Fruit fly (Drosophila melanogaster) whole organism, prepupa: ENCODE data around the gene CG12766.

ENCODE experiments used
- Blimp-1 ChIP-seq: fragments of 200-800 bp; sonication (Bioruptor generic); optimal IDR thresholded peaks from 3 replicates; lab custom pipeline; 2017; ENCODE audit warnings: missing biosample characterization, missing genetic modification characterization, mild to moderate bottlenecking, moderate library complexity, missing genetic modification reagents
- CG10631 ChIP-seq: fragments of 200-800 bp; sonication (Bioruptor generic); optimal IDR thresholded peaks from 2 replicates; lab custom pipeline; 2016; ENCODE audit warnings: missing biosample characterization, missing genetic modification characterization
- CG10669 ChIP-seq: fragments of 200-800 bp; sonication (Bioruptor generic); optimal IDR thresholded peaks from 3 replicates; lab custom pipeline; 2018; ENCODE audit warnings: missing biosample characterization, mild to moderate bottlenecking, missing genetic modification characterization, moderate library complexity
- CG11294 ChIP-seq: fragments of 200-800 bp; sonication (Bioruptor generic); IDR thresholded peaks from 2 replicates; pipeline ENCODE4 v1.3.6; 2022; ENCODE audit warnings: missing biosample characterization, missing genetic modification characterization
- CG11902 ChIP-seq: fragments of 200-800 bp; sonication (Bioruptor generic); optimal IDR thresholded peaks from 3 replicates; lab custom pipeline; 2016; ENCODE audit warnings: missing biosample characterization, missing genetic modification characterization
- CG15336 ChIP-seq: fragments of 200-800 bp; sonication (Bioruptor generic); IDR thresholded peaks from 2 replicates; pipeline ENCODE4 v1.3.6; 2022; ENCODE audit warnings: missing biosample characterization, missing genetic modification characterization
- CG1621 ChIP-seq: fragments of 200-800 bp; sonication (Bioruptor generic); optimal IDR thresholded peaks from 3 replicates; lab custom pipeline; 2018; ENCODE audit warnings: missing biosample characterization, mild to moderate bottlenecking, missing genetic modification characterization
- CG3032 ChIP-seq: fragments of 200-800 bp; optimal IDR thresholded peaks from 2 replicates; lab custom pipeline; 2019; ENCODE audit warnings: missing biosample characterization, mild to moderate bottlenecking, missing genetic modification characterization, moderate library complexity
- CG31627 ChIP-seq: fragments of 200-800 bp; sonication (Bioruptor generic); optimal IDR thresholded peaks from 3 replicates; lab custom pipeline; 2016; ENCODE audit warnings: missing biosample characterization, missing genetic modification characterization
- CG3919 ChIP-seq: fragments of 200-800 bp; sonication (Bioruptor generic); optimal IDR thresholded peaks from 3 replicates; lab custom pipeline; 2016; ENCODE audit warnings: missing biosample characterization, missing genetic modification characterization
- CG4318 ChIP-seq: fragments of 200-800 bp; sonication (Bioruptor generic); optimal IDR thresholded peaks from 3 replicates; lab custom pipeline; 2017; ENCODE audit warnings: missing biosample characterization, mild to moderate bottlenecking, missing genetic modification characterization
- CG6163 ChIP-seq: fragments of 200-800 bp; sonication (Bioruptor generic); IDR thresholded peaks from 3 replicates; pipeline ENCODE4 v1.3.6; 2022; ENCODE audit warnings: missing biosample characterization, missing genetic modification characterization
- CG6276 ChIP-seq: fragments of 200-800 bp; sonication (Bioruptor generic); optimal IDR thresholded peaks from 2 replicates; lab custom pipeline; 2017; ENCODE audit warnings: missing biosample characterization, mild to moderate bottlenecking, missing genetic modification characterization
- CG6808 ChIP-seq: fragments of 200-800 bp; sonication (Bioruptor generic); optimal IDR thresholded peaks from 3 replicates; lab custom pipeline; 2017; ENCODE audit warnings: missing biosample characterization, missing genetic modification characterization, mild to moderate bottlenecking, moderate library complexity, missing genetic modification reagents
- CG7368 ChIP-seq: fragments of 200-800 bp; sonication (Bioruptor generic); optimal IDR thresholded peaks from 3 replicates; lab custom pipeline; 2016; ENCODE audit warnings: missing biosample characterization, missing genetic modification characterization
- CG8119 ChIP-seq: fragments of 200-800 bp; sonication (Bioruptor generic); IDR thresholded peaks from 3 replicates; pipeline ENCODE4 v1.3.6; 2022; ENCODE audit warnings: missing biosample characterization, missing genetic modification characterization
- CG8319 ChIP-seq: fragments of 200-800 bp; sonication (Bioruptor generic); optimal IDR thresholded peaks from 3 replicates; lab custom pipeline; 2016; ENCODE audit warnings: missing biosample characterization, missing genetic modification characterization
- CG8632 ChIP-seq: fragments of 200-800 bp; sonication (Bioruptor generic); optimal IDR thresholded peaks from 3 replicates; lab custom pipeline; 2016; ENCODE audit warnings: missing biosample characterization, missing genetic modification characterization
- Eip75B ChIP-seq: fragments of 200-800 bp; sonication (Bioruptor generic); optimal IDR thresholded peaks from 3 replicates; lab custom pipeline; 2016; ENCODE audit warnings: missing biosample characterization, missing genetic modification characterization
- Eip78C ChIP-seq: fragments of 200-800 bp; sonication (Bioruptor generic); peaks from one replicate; lab custom pipeline; 2016; ENCODE audit warnings: missing biosample characterization, missing genetic modification characterization
- Ets96B ChIP-seq: fragments of 200-800 bp; optimal IDR thresholded peaks from 2 replicates; lab custom pipeline; 2019; ENCODE audit warnings: missing biosample characterization, mild to moderate bottlenecking, missing genetic modification characterization, moderate library complexity
- Gug ChIP-seq: fragments of 200-800 bp; sonication (Bioruptor generic); IDR thresholded peaks from 2 replicates; pipeline ENCODE4 v1.3.6; 2022; ENCODE audit warnings: missing biosample characterization, missing genetic modification characterization
- Hr39 ChIP-seq: fragments of 200-800 bp; sonication (Bioruptor generic); optimal IDR thresholded peaks from 2 replicates; lab custom pipeline; 2016; ENCODE audit warnings: missing biosample characterization, missing genetic modification characterization
- Hr4 ChIP-seq: fragments of 200-800 bp; sonication (Bioruptor generic); optimal IDR thresholded peaks from 3 replicates; lab custom pipeline; 2016; ENCODE audit warnings: missing biosample characterization, missing genetic modification characterization
- OdsH ChIP-seq: fragments of 200-800 bp; sonication (Bioruptor generic); optimal IDR thresholded peaks from 3 replicates; lab custom pipeline; 2016; ENCODE audit warnings: missing biosample characterization, missing genetic modification characterization
- Smox ChIP-seq: fragments of 200-800 bp; sonication (Bioruptor generic); optimal IDR thresholded peaks from 3 replicates; lab custom pipeline; 2016; ENCODE audit warnings: missing biosample characterization, missing genetic modification characterization
- Sox102F ChIP-seq: fragments of 200-800 bp; sonication (Bioruptor generic); optimal IDR thresholded peaks from 2 replicates; lab custom pipeline; 2016; ENCODE audit warnings: missing biosample characterization, mild to moderate bottlenecking, missing genetic modification characterization
- Sox14 ChIP-seq: fragments of 200-800 bp; sonication (Bioruptor generic); optimal IDR thresholded peaks from 3 replicates; lab custom pipeline; 2016; ENCODE audit warnings: missing biosample characterization, missing genetic modification characterization
- Sox15 ChIP-seq: fragments of 200-800 bp; sonication (Bioruptor generic); optimal IDR thresholded peaks from 3 replicates; lab custom pipeline; 2016; ENCODE audit warnings: missing biosample characterization, missing genetic modification characterization
- acj6 ChIP-seq: fragments of 200-800 bp; sonication (Bioruptor generic); optimal IDR thresholded peaks from 3 replicates; lab custom pipeline; 2016; ENCODE audit warnings: missing biosample characterization, missing genetic modification characterization
- eg ChIP-seq: fragments of 200-800 bp; sonication (Bioruptor generic); IDR thresholded peaks from 3 replicates; pipeline ENCODE4 v1.3.6; 2022; ENCODE audit warnings: missing biosample characterization, missing genetic modification characterization
- fd85E ChIP-seq: fragments of 200-800 bp; sonication (Bioruptor generic); optimal IDR thresholded peaks from 3 replicates; lab custom pipeline; 2016; ENCODE audit warnings: missing biosample characterization, missing genetic modification characterization
- fkh ChIP-seq: fragments of 200-800 bp; sonication (Bioruptor generic); optimal IDR thresholded peaks from 3 replicates; lab custom pipeline; 2017; ENCODE audit warnings: missing biosample characterization, mild to moderate bottlenecking, missing genetic modification characterization, moderate library complexity
- lz ChIP-seq: fragments of 200-800 bp; sonication (Bioruptor generic); optimal IDR thresholded peaks from 3 replicates; lab custom pipeline; 2016; ENCODE audit warnings: missing biosample characterization, missing genetic modification characterization
- pdm3 ChIP-seq: fragments of 200-800 bp; sonication (Bioruptor generic); optimal IDR thresholded peaks from 3 replicates; lab custom pipeline; 2016; ENCODE audit warnings: missing biosample characterization, missing genetic modification characterization
- salr ChIP-seq, 2 experiments: fragments of 200-800 bp; sonication (Bioruptor generic); optimal IDR thresholded peaks; 3 replicates each; lab custom pipeline; 2016 to 2018; ENCODE audit warnings: missing biosample characterization in 2 of 2, missing genetic modification characterization in 2 of 2, mild to moderate bottlenecking in 1 of 2
- svp ChIP-seq: fragments of 200-800 bp; sonication (Bioruptor generic); peaks from one replicate; lab custom pipeline; 2016; ENCODE audit warnings: missing biosample characterization, missing genetic modification characterization
- topi ChIP-seq: fragments of 200-800 bp; sonication (Bioruptor generic); optimal IDR thresholded peaks from 3 replicates; lab custom pipeline; 2016; ENCODE audit warnings: missing biosample characterization, missing genetic modification characterization
- vri ChIP-seq: fragments of 200-800 bp; sonication (Bioruptor generic); optimal IDR thresholded peaks from 3 replicates; lab custom pipeline; 2016; ENCODE audit warnings: missing biosample characterization, mild to moderate bottlenecking, missing genetic modification characterization

CG12766 gene

DNA sequence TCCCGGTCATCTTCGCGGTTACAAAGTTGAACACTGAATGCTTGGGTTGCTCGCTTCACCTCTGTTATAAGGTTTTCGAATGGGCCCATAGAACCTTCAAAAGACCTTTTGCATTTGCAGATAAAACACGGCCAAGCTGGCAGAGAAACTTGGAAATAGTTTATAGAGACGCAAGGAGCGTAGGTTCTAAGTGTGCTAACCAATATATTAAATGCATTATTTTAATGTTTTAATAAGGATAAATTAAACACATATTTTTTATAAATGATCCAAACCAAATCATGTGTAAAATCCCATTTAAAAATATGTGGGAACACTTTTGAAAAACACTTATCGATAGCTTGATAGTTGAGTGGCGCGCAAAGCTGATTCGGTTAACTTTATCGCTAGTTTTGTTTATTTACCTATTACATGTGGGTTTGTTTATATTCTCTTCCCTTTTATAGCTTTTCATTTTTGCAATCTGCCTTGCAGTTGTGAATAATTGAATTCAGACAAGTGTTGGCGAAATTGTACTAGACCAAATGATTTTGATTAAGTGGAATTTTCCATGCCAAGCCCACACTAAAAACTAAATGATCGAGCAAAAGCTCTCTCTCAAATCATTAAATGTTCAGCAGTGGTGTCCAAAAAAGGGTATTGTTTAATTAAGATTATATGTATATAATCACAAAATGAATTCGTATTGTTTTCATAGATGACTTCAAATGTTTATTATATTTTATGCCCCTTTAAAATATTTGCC lies at the start of gene CG12766:
Gene CG12766 (minus strand): TSS at position 51 of the 745 bp plus-strand sequence.
- TF ChIP-seq CG8319 (no peak), CG11902 (GFP tag; lab: Kevin White, UChicago) (no peak), CG1621 (tag; lab: Kevin White, UChicago) (no peak), CG6163 (GFP tag; lab: Robert Waterston, UW) (peak; percentile 52; the same call in 2 of the 3 replicates), vri (GFP tag; lab: Kevin White, UChicago) (no peak), CG6276 (no peak), CG11294 (GFP tag; lab: Robert Waterston, UW) (0 out of 2 replicates have a peak, but pooled peaks have one; percentile 8), Hr39 (GFP tag; lab: Kevin White, UChicago) (no peak), CG3032 (tag; lab: Kevin White, UChicago) (no peak), OdsH (no peak), Smox (GFP tag; lab: Kevin White, UChicago) (no peak), CG10669 (GFP tag; lab: Kevin White, UChicago) (no peak), topi (GFP tag; lab: Kevin White, UChicago) (no peak), Ets96B (tag; lab: Kevin White, UChicago) (peak; percentile 16), CG8632 (GFP tag; lab: Kevin White, UChicago) (no peak), pdm3 (GFP tag; lab: Kevin White, UChicago) (no peak), Eip75B (GFP tag; lab: Kevin White, UChicago) (no peak), CG15336 (peak; percentile 36; the same call in 1 of the 2 replicates), eg (GFP tag; lab: Robert Waterston, UW) (peak; percentile 70; the same call in 2 of the 3 replicates), Gug (GFP tag; lab: Robert Waterston, UW) (peak; percentile 33; the same call in 1 of the 2 replicates), CG7368 (GFP tag; lab: Kevin White, UChicago) (no peak), svp (peak; percentile 10), salr (GFP tag; optimal IDR thresholded peaks at IDR 0.05; lab: Kevin White, UChicago) (no peak), Sox102F (no peak), acj6 (GFP tag; lab: Kevin White, UChicago) (no peak), Blimp-1 (GFP tag; lab: Kevin White, UChicago) (no peak), CG3919 (GFP tag; lab: Kevin White, UChicago) (peak; percentile 9), CG10631 (GFP tag; lab: Kevin White, UChicago) (no peak), fkh (no peak), Eip78C (GFP tag; lab: Kevin White, UChicago) (peak; percentile 81), CG31627 (GFP tag; lab: Kevin White, UChicago) (no peak), Sox15 (GFP tag; lab: Kevin White, UChicago) (no peak), CG4318 (GFP tag; lab: Kevin White, UChicago) (no peak), CG8119 (GFP tag; lab: Robert Waterston, UW) (no peak; the same call in 2 of the 3 replicates), fd85E (no peak), Sox14 (GFP tag; lab: Kevin White, UChicago) (no peak), CG6808 (GFP tag; lab: Kevin White, UChicago) (no peak), lz (GFP tag; lab: Kevin White, UChicago) (no peak), Hr4 (GFP tag; lab: Kevin White, UChicago) (peak; percentile 46)

DNA sequence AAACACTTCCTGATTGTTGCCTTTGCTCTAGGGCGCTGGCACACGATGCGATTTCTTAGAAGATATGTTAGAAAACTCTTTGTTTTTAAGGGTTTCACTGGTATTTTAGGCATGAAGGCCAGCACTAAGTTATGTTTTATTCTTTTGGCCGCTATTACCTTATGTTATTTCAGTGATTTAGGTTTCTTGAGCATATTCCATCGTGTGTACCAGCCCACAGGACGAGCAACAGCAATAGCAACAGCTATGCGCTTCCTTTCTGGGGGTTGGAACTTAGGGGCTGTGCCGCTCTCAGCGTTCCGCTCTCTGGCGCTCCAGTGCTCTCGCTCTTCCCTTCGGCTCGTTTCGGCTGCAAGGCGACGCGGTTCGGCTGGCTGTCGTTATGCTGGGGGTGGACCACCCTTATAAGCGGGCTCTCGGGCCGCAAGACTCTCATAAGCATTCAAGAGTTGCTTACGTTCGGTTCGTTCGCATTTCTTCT lies 43.6 kb upstream of the CG12766 start, which contains the start of gene scrt:
Gene scrt (plus strand): TSS at position 431 of the 481 bp plus-strand sequence.
- TF ChIP-seq CG8632 (GFP tag; lab: Kevin White, UChicago) = no peak
- TF ChIP-seq Gug (GFP tag; lab: Robert Waterston, UW) = no peak
- peak; percentile 57 for TF ChIP-seq svp
- TF ChIP-seq CG6163 (GFP tag; lab: Robert Waterston, UW) = 0 out of 3 replicates have a peak, but pooled peaks have one; percentile 15
- no peak for TF ChIP-seq lz (GFP tag; lab: Kevin White, UChicago)
